Worm (Caenorhabditis elegans): ENCODE data around the gene srj-44.

DNA sequence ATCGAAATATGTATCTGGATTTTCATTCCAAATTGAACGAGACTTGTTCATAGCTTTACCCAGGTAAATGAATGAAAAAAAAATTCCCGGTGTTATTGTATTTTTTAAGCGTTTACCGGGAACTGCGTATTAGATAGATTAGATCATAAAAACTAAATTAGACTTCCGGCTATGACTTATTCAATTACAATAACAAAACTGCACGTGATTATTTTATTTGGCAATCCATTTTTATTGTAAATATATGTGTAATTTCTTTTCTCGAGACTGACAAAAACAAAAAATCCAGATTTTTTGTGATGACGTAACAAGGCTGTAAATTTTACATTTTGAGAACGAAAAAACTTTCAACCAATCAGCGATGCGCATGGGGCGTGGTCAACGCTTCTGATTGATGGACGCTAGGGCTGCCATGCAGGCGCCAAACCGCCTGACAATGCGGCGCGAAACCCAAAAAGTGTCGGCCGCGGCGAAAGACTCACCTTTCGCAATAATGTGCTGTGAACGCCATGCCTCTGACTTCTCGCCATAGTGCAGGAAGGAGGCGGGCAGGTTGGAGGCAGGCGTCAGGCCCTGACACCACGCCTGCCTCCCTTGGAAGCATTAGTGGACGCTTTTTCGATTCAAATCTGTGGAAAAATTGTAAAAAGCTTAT lies 23.9 kb downstream of the srj-44 start, which contains the start of gene srh-36:
- no peak for TF ChIP-seq T22C8.4 (GFP tag; IDR thresholded peaks at IDR 0.05)
- no peak for TF ChIP-seq flt-1 (GFP tag; IDR thresholded peaks at IDR 0.05)
- no peak for TF ChIP-seq med-1 (GFP tag; optimal IDR thresholded peaks at IDR 0.05; ENCODE audit: insufficient read depth)
- TF ChIP-seq tab-1 (GFP tag; IDR thresholded peaks at IDR 0.05) = no peak
- TF ChIP-seq ref-1 (GFP tag; conservative IDR thresholded peaks at IDR 0.05) = no peak
- no peak for TF ChIP-seq ztf-29 (GFP tag; IDR thresholded peaks at IDR 0.05)

Data from whole organism, midembryonic.